Fruit fly (Drosophila melanogaster): Measurements from ENCODE around the gene AdamTS-A.

dm6 chr3R:15409772-15410688 lies 66.0 kb downstream of the AdamTS-A start:
- TF ChIP-seq ato (GFP tag; IDR thresholded peaks at IDR 0.05; ENCODE audit: partially characterized antibody) (no peak), tgo (GFP tag; IDR thresholded peaks at IDR 0.05) (no peak), Oli (tag; optimal IDR thresholded peaks at IDR 0.05) (no peak), CG13296 (GFP tag; optimal IDR thresholded peaks at IDR 0.05) (no peak), CG8359 (GFP tag; optimal IDR thresholded peaks at IDR 0.05; ENCODE audit: borderline replicate concordance) (no peak), CG14710 (tag; optimal IDR thresholded peaks at IDR 0.05) (no peak), CG6683 (GFP tag; optimal IDR thresholded peaks at IDR 0.05) (no peak), CG17186 (GFP tag; optimal IDR thresholded peaks at IDR 0.05) (no peak), Hr78 (GFP tag; optimal IDR thresholded peaks at IDR 0.05) (no peak), CG16813 (GFP tag; IDR thresholded peaks at IDR 0.05; ENCODE audit: partially characterized antibody) (no peak)

All from whole organism, embryonic.